Fruit fly (Drosophila melanogaster): Measurements from ENCODE around the gene stg1.
A peak's percentile ranks its signal among the peaks of the same experiment; 100 is the strongest.

Gene stg1

dm6 chrX:21093544-21093943 is at the start of gene stg1:
TSS of gene stg1 (plus strand) at chrX:21093844.
- TF ChIP-seq lz (GFP tag; optimal IDR thresholded peaks at IDR 0.05) (no peak), CG4318 (GFP tag; optimal IDR thresholded peaks at IDR 0.05) (no peak), Met (GFP tag; optimal IDR thresholded peaks at IDR 0.05) (no peak), Eip93F (GFP tag; optimal IDR thresholded peaks at IDR 0.05) (no peak), spab (GFP tag; optimal IDR thresholded peaks at IDR 0.05) (no peak), CG11294 (GFP tag; IDR thresholded peaks at IDR 0.05) (no peak), CG6854 (GFP tag; optimal IDR thresholded peaks at IDR 0.05) (no peak), CG6808 (GFP tag; optimal IDR thresholded peaks at IDR 0.05) (no peak), CG6792 (GFP tag; optimal IDR thresholded peaks at IDR 0.05) (no peak), Hr39 (GFP tag; optimal IDR thresholded peaks at IDR 0.05) (no peak), Hr4 (GFP tag; optimal IDR thresholded peaks at IDR 0.05) (no peak), fd85E (GFP tag; optimal IDR thresholded peaks at IDR 0.05) (no peak)

- peak; percentile 25; the same call in 1 of the 2 replicates for TF ChIP-seq Gug (GFP tag; IDR thresholded peaks at IDR 0.05)
- no peak for TF ChIP-seq Hr38 (GFP tag; optimal IDR thresholded peaks at IDR 0.05)
- TF ChIP-seq CG1621 (tag; optimal IDR thresholded peaks at IDR 0.05), result peak; percentile 60
- TF ChIP-seq dsx (GFP tag; optimal IDR thresholded peaks at IDR 0.05; ENCODE audit: poor library complexity, severe bottlenecking), result peak; percentile 43
- TF ChIP-seq CG8319 (GFP tag; optimal IDR thresholded peaks at IDR 0.05), result peak; percentile 17
- TF ChIP-seq OdsH (GFP tag; optimal IDR thresholded peaks at IDR 0.05), result peak; percentile 23
- TF ChIP-seq Met (GFP tag; optimal IDR thresholded peaks at IDR 0.05), result peak; percentile 71
- TF ChIP-seq CG15336 (GFP tag; IDR thresholded peaks at IDR 0.05), result peak; percentile 65
- TF ChIP-seq CG6276 (GFP tag; optimal IDR thresholded peaks at IDR 0.05), result no peak
- no peak for TF ChIP-seq CG8632 (GFP tag; optimal IDR thresholded peaks at IDR 0.05)
- peak; percentile 9 for TF ChIP-seq Smox (GFP tag; optimal IDR thresholded peaks at IDR 0.05)
- TF ChIP-seq CG11902 (GFP tag; optimal IDR thresholded peaks at IDR 0.05), result no peak
- peak; percentile 11 for TF ChIP-seq CG3032 (tag; optimal IDR thresholded peaks at IDR 0.05)
- peak; percentile 22 for TF ChIP-seq achi (GFP tag; optimal IDR thresholded peaks at IDR 0.05)
- TF ChIP-seq CG34406 (GFP tag; optimal IDR thresholded peaks at IDR 0.05), result no peak
- TF ChIP-seq Sox14 (GFP tag; optimal IDR thresholded peaks at IDR 0.05), result peak; percentile 57
- peak; percentile 39 for TF ChIP-seq CG9139 (GFP tag; optimal IDR thresholded peaks at IDR 0.05)
- TF ChIP-seq vri (GFP tag; optimal IDR thresholded peaks at IDR 0.05), result no peak
- TF ChIP-seq CG4318 (GFP tag; optimal IDR thresholded peaks at IDR 0.05), result no peak
- peak; percentile 77 for TF ChIP-seq svp (GFP tag)
- peak; percentile 12 for TF ChIP-seq lz (GFP tag; optimal IDR thresholded peaks at IDR 0.05)
- TF ChIP-seq salr (GFP tag; optimal IDR thresholded peaks at IDR 0.05), result peak in 1 of 2 experiments; percentile 2
- peak; percentile 44 for TF ChIP-seq CG7368 (GFP tag; optimal IDR thresholded peaks at IDR 0.05)
- peak; percentile 43 for TF ChIP-seq Hr4 (GFP tag; optimal IDR thresholded peaks at IDR 0.05)
- no peak for TF ChIP-seq CG6854 (GFP tag; optimal IDR thresholded peaks at IDR 0.05)
- no peak for TF ChIP-seq CG6792 (GFP tag; optimal IDR thresholded peaks at IDR 0.05)
- TF ChIP-seq Blimp-1 (GFP tag; optimal IDR thresholded peaks at IDR 0.05), result no peak
- TF ChIP-seq Ets21C (GFP tag; optimal IDR thresholded peaks at IDR 0.05), result no peak
- TF ChIP-seq CG32006 (GFP tag; optimal IDR thresholded peaks at IDR 0.05), result no peak
- TF ChIP-seq Eip93F (GFP tag; optimal IDR thresholded peaks at IDR 0.05), result no peak
- peak; percentile 44 for TF ChIP-seq pdm3 (GFP tag; optimal IDR thresholded peaks at IDR 0.05)
- peak; percentile 70 for TF ChIP-seq eg (GFP tag; IDR thresholded peaks at IDR 0.05)
- TF ChIP-seq fd85E (GFP tag; optimal IDR thresholded peaks at IDR 0.05), result no peak
- TF ChIP-seq esn (GFP tag; optimal IDR thresholded peaks at IDR 0.05), result no peak
- TF ChIP-seq Sox15 (GFP tag; optimal IDR thresholded peaks at IDR 0.05), result no peak
- TF ChIP-seq fkh (GFP tag; optimal IDR thresholded peaks at IDR 0.05), result no peak
- TF ChIP-seq CG8119 (GFP tag; IDR thresholded peaks at IDR 0.05), result peak; percentile 28; the same call in 2 of the 3 replicates
- TF ChIP-seq topi (GFP tag; optimal IDR thresholded peaks at IDR 0.05), result peak; percentile 65
- peak; percentile 57 for TF ChIP-seq cyc (GFP tag; optimal IDR thresholded peaks at IDR 0.05)
- TF ChIP-seq ss (GFP tag; optimal IDR thresholded peaks at IDR 0.05), result peak in 1 of 2 experiments; percentile 45
- no peak for TF ChIP-seq Lpt (GFP tag; optimal IDR thresholded peaks at IDR 0.05)
- peak; percentile 54 for TF ChIP-seq Eip75B (GFP tag; optimal IDR thresholded peaks at IDR 0.05)
- TF ChIP-seq net (GFP tag; optimal IDR thresholded peaks at IDR 0.05), result peak; percentile 50
- TF ChIP-seq fd59A (GFP tag; optimal IDR thresholded peaks at IDR 0.05), result no peak
- no peak for TF ChIP-seq CG16779 (tag; optimal IDR thresholded peaks at IDR 0.05)
These were observed 49.3 kb upstream of the stg1 start for dm6 chrX:21044278-21044830.

Measured in whole organism, prepupa.